Fruit fly (Drosophila melanogaster): ENCODE results near the gene mthl14.

The mthl14 gene

DNA sequence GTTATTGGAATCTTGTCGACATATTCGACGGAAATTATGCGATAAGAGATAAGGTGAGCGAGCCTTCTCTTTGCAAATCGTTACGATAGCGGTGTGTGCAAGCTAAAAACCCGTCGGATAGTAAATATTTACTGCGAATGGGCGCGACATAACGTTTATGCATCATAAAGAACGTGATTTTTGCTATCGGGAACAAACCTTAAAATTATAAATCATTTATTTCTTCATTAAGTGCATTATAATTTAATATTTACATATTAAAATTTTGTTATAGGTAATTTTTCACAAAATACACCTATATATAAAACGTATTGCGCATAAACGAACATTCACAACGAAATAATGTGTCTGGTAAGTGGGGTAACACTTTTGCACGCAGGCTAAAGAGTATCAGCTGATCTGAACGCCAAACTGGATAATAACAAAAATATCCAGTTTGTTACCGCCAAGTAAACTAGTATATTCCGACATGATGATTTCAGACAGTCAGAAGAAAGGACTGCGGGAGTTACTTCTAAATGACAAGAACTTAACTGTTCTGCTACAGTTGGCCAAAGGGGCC lies 41.5 kb upstream of the mthl14 start, which contains the start of the genes Gk1 and CG13876:
Gene Gk1, minus strand, starts transcription at position 122 of the 562 bp plus-strand sequence.
Gene CG13876, plus strand, starts transcription at position 412 of the 562 bp plus-strand sequence.
- TF ChIP-seq CG6808 (GFP tag; optimal IDR thresholded peaks at IDR 0.05) (no peak), Sox14 (GFP tag; optimal IDR thresholded peaks at IDR 0.05) (peak; percentile 90), net (GFP tag; optimal IDR thresholded peaks at IDR 0.05) (peak; percentile 94), CG3032 (tag; optimal IDR thresholded peaks at IDR 0.05) (peak; percentile 98), CG11294 (GFP tag; IDR thresholded peaks at IDR 0.05) (peak; percentile 89), salr (GFP tag; optimal IDR thresholded peaks at IDR 0.05) (peak in 1 of 2 experiments; percentile 89), lz (GFP tag; optimal IDR thresholded peaks at IDR 0.05) (peak; percentile 84), cyc (GFP tag; optimal IDR thresholded peaks at IDR 0.05) (peak; percentile 80), CG10631 (GFP tag; optimal IDR thresholded peaks at IDR 0.05) (peak; percentile 96), topi (GFP tag; optimal IDR thresholded peaks at IDR 0.05) (peak; percentile 91), Ets96B (tag; optimal IDR thresholded peaks at IDR 0.05) (peak; percentile 98), Hr4 (GFP tag; optimal IDR thresholded peaks at IDR 0.05) (no peak), eg (GFP tag; IDR thresholded peaks at IDR 0.05) (peak; percentile 98), acj6 (GFP tag; optimal IDR thresholded peaks at IDR 0.05) (peak; percentile 96), Met (GFP tag; optimal IDR thresholded peaks at IDR 0.05) (no peak), CG3919 (GFP tag; optimal IDR thresholded peaks at IDR 0.05) (peak; percentile 94), CG9139 (GFP tag; optimal IDR thresholded peaks at IDR 0.05) (peak; percentile 96), CG8319 (GFP tag; optimal IDR thresholded peaks at IDR 0.05) (no peak), Sox102F (GFP tag; optimal IDR thresholded peaks at IDR 0.05) (no peak), Ets21C (GFP tag; optimal IDR thresholded peaks at IDR 0.05) (no peak), Hr38 (GFP tag; optimal IDR thresholded peaks at IDR 0.05) (no peak), Blimp-1 (GFP tag; optimal IDR thresholded peaks at IDR 0.05) (peak; percentile 84), CG6854 (GFP tag; optimal IDR thresholded peaks at IDR 0.05) (peak; percentile 90), spab (GFP tag; optimal IDR thresholded peaks at IDR 0.05) (peak; percentile 90), CG15336 (GFP tag; IDR thresholded peaks at IDR 0.05) (peak; percentile 98), CG4318 (GFP tag; optimal IDR thresholded peaks at IDR 0.05) (no peak), CG8119 (GFP tag; IDR thresholded peaks at IDR 0.05) (peak; percentile 97), CG34406 (GFP tag; optimal IDR thresholded peaks at IDR 0.05) (peak; percentile 97), ss (GFP tag; optimal IDR thresholded peaks at IDR 0.05) (peak; percentile 95 to 97), achi (GFP tag; optimal IDR thresholded peaks at IDR 0.05) (peak; percentile 95), OdsH (GFP tag; optimal IDR thresholded peaks at IDR 0.05) (no peak), fd85E (GFP tag; optimal IDR thresholded peaks at IDR 0.05) (peak; percentile 42), pdm3 (GFP tag; optimal IDR thresholded peaks at IDR 0.05) (no peak), Eip93F (GFP tag; optimal IDR thresholded peaks at IDR 0.05) (peak; percentile 91), Lpt (GFP tag; optimal IDR thresholded peaks at IDR 0.05) (peak; percentile 94), CG10669 (GFP tag; optimal IDR thresholded peaks at IDR 0.05) (peak; percentile 94), Sox15 (GFP tag; optimal IDR thresholded peaks at IDR 0.05) (peak; percentile 83), CG7368 (GFP tag; optimal IDR thresholded peaks at IDR 0.05) (no peak), dsx (GFP tag; optimal IDR thresholded peaks at IDR 0.05; ENCODE audit: poor library complexity, severe bottlenecking) (peak; percentile 97), CG6163 (GFP tag; IDR thresholded peaks at IDR 0.05) (peak; percentile 97), CG11762 (GFP tag; optimal IDR thresholded peaks at IDR 0.05; ENCODE audit: insufficient read depth) (peak; percentile 91), Hr39 (GFP tag; optimal IDR thresholded peaks at IDR 0.05) (no peak), Gug (GFP tag; IDR thresholded peaks at IDR 0.05) (peak; percentile 94), CG32006 (GFP tag; optimal IDR thresholded peaks at IDR 0.05) (peak; percentile 96), CG8632 (GFP tag; optimal IDR thresholded peaks at IDR 0.05) (peak; percentile 96), Smox (GFP tag; optimal IDR thresholded peaks at IDR 0.05) (no peak), esn (GFP tag; optimal IDR thresholded peaks at IDR 0.05) (peak; percentile 93), fkh (GFP tag; optimal IDR thresholded peaks at IDR 0.05) (peak; percentile 99), svp (GFP tag) (peak; percentile 96), fd59A (GFP tag; optimal IDR thresholded peaks at IDR 0.05) (peak; percentile 85), CG11902 (GFP tag; optimal IDR thresholded peaks at IDR 0.05) (peak; percentile 73)
